Worm (Caenorhabditis elegans): ENCODE data around the gene lgg-2.

DNA sequence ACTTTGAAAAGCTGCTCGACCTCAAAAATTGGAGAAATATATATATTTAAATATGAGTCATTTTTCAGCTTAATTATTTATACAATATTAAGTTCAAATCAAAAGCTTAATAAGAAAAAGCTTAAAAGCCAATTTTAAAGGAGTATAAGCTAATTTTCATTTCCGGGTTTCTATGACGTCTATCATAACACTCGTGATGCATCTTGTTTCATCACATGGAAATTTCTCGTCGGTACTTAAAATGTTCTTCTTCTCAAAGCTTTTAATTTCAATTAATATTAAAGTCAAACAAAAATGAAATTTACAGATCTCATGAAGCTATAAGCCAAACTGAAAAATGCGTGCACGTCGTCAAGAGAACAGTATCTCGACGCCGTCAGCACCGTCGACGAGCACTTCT is 15.9 kb downstream of the lgg-2 start, which contains the start of gene rbr-2:
- TF ChIP-seq him-1 (tag; optimal IDR thresholded peaks at IDR 0.05) = no peak
- TF ChIP-seq dao-5 (tag; optimal IDR thresholded peaks at IDR 0.05) = no peak

Data from whole organism, L4/young adult.